Fruit fly (Drosophila melanogaster) whole organism, prepupa: Measurements from ENCODE around the gene CG18417.

Source experiments
- Blimp-1 ChIP-seq: fragments of 200-800 bp; sonication (Bioruptor generic); optimal IDR thresholded peaks from 3 replicates; lab custom pipeline; 2017; ENCODE audit warnings: missing biosample characterization, missing genetic modification characterization, mild to moderate bottlenecking, moderate library complexity, missing genetic modification reagents
- CG10631 ChIP-seq: fragments of 200-800 bp; sonication (Bioruptor generic); optimal IDR thresholded peaks from 2 replicates; lab custom pipeline; 2016; ENCODE audit warnings: missing biosample characterization, missing genetic modification characterization
- CG10669 ChIP-seq: fragments of 200-800 bp; sonication (Bioruptor generic); optimal IDR thresholded peaks from 3 replicates; lab custom pipeline; 2018; ENCODE audit warnings: missing biosample characterization, mild to moderate bottlenecking, missing genetic modification characterization, moderate library complexity
- CG16779 ChIP-seq: fragments of 200-800 bp; sonication (Bioruptor generic); optimal IDR thresholded peaks from 3 replicates; lab custom pipeline; 2017; ENCODE audit warnings: missing biosample characterization, mild to moderate bottlenecking, missing genetic modification characterization
- CG3032 ChIP-seq: fragments of 200-800 bp; optimal IDR thresholded peaks from 2 replicates; lab custom pipeline; 2019; ENCODE audit warnings: missing biosample characterization, mild to moderate bottlenecking, missing genetic modification characterization, moderate library complexity
- CG4318 ChIP-seq: fragments of 200-800 bp; sonication (Bioruptor generic); optimal IDR thresholded peaks from 3 replicates; lab custom pipeline; 2017; ENCODE audit warnings: missing biosample characterization, mild to moderate bottlenecking, missing genetic modification characterization
- CG6792 ChIP-seq: fragments of 200-800 bp; sonication (Bioruptor generic); optimal IDR thresholded peaks from 3 replicates; lab custom pipeline; 2016; ENCODE audit warnings: missing biosample characterization, missing genetic modification characterization
- CG6808 ChIP-seq: fragments of 200-800 bp; sonication (Bioruptor generic); optimal IDR thresholded peaks from 3 replicates; lab custom pipeline; 2017; ENCODE audit warnings: missing biosample characterization, missing genetic modification characterization, mild to moderate bottlenecking, moderate library complexity, missing genetic modification reagents
- CG6854 ChIP-seq: fragments of 200-800 bp; sonication (Bioruptor generic); optimal IDR thresholded peaks from 2 replicates; lab custom pipeline; 2017; ENCODE audit warnings: missing biosample characterization, mild to moderate bottlenecking, missing genetic modification characterization
- CG8319 ChIP-seq: fragments of 200-800 bp; sonication (Bioruptor generic); optimal IDR thresholded peaks from 3 replicates; lab custom pipeline; 2016; ENCODE audit warnings: missing biosample characterization, missing genetic modification characterization
- CG8632 ChIP-seq: fragments of 200-800 bp; sonication (Bioruptor generic); optimal IDR thresholded peaks from 3 replicates; lab custom pipeline; 2016; ENCODE audit warnings: missing biosample characterization, missing genetic modification characterization
- CG9139 ChIP-seq: fragments of 200-800 bp; sonication (Bioruptor generic); optimal IDR thresholded peaks from 3 replicates; lab custom pipeline; 2017; ENCODE audit warnings: missing biosample characterization, mild to moderate bottlenecking, missing genetic modification characterization
- Eip75B ChIP-seq: fragments of 200-800 bp; sonication (Bioruptor generic); optimal IDR thresholded peaks from 3 replicates; lab custom pipeline; 2016; ENCODE audit warnings: missing biosample characterization, missing genetic modification characterization
- Eip78C ChIP-seq: fragments of 200-800 bp; sonication (Bioruptor generic); peaks from one replicate; lab custom pipeline; 2016; ENCODE audit warnings: missing biosample characterization, missing genetic modification characterization
- Eip93F ChIP-seq: fragments of 200-800 bp; sonication (Bioruptor generic); optimal IDR thresholded peaks from 2 replicates; lab custom pipeline; 2016; ENCODE audit warnings: missing biosample characterization, mild to moderate bottlenecking, missing genetic modification characterization
- Ets21C ChIP-seq: fragments of 200-800 bp; sonication (Bioruptor generic); optimal IDR thresholded peaks from 3 replicates; lab custom pipeline; 2016; ENCODE audit warnings: missing biosample characterization, missing genetic modification characterization
- Ets96B ChIP-seq: fragments of 200-800 bp; optimal IDR thresholded peaks from 2 replicates; lab custom pipeline; 2019; ENCODE audit warnings: missing biosample characterization, mild to moderate bottlenecking, missing genetic modification characterization, moderate library complexity
- Gug ChIP-seq: fragments of 200-800 bp; sonication (Bioruptor generic); IDR thresholded peaks from 2 replicates; pipeline ENCODE4 v1.3.6; 2022; ENCODE audit warnings: missing biosample characterization, missing genetic modification characterization
- Hr39 ChIP-seq: fragments of 200-800 bp; sonication (Bioruptor generic); optimal IDR thresholded peaks from 2 replicates; lab custom pipeline; 2016; ENCODE audit warnings: missing biosample characterization, missing genetic modification characterization
- Lpt ChIP-seq: fragments of 200-800 bp; sonication (Bioruptor generic); optimal IDR thresholded peaks from 3 replicates; lab custom pipeline; 2016; ENCODE audit warnings: missing biosample characterization, missing genetic modification characterization
- Met ChIP-seq: fragments of 200-800 bp; sonication (Bioruptor generic); optimal IDR thresholded peaks from 3 replicates; lab custom pipeline; 2016; ENCODE audit warnings: missing biosample characterization, missing genetic modification characterization
- Smox ChIP-seq: fragments of 200-800 bp; sonication (Bioruptor generic); optimal IDR thresholded peaks from 3 replicates; lab custom pipeline; 2016; ENCODE audit warnings: missing biosample characterization, missing genetic modification characterization
- Sox14 ChIP-seq: fragments of 200-800 bp; sonication (Bioruptor generic); optimal IDR thresholded peaks from 3 replicates; lab custom pipeline; 2016; ENCODE audit warnings: missing biosample characterization, missing genetic modification characterization
- Sox15 ChIP-seq: fragments of 200-800 bp; sonication (Bioruptor generic); optimal IDR thresholded peaks from 3 replicates; lab custom pipeline; 2016; ENCODE audit warnings: missing biosample characterization, missing genetic modification characterization
- achi ChIP-seq: fragments of 200-800 bp; sonication (Bioruptor generic); optimal IDR thresholded peaks from 3 replicates; lab custom pipeline; 2016; ENCODE audit warnings: missing biosample characterization, missing genetic modification characterization
- dac ChIP-seq: fragments of 200-800 bp; sonication (Bioruptor generic); optimal IDR thresholded peaks from 2 replicates; lab custom pipeline; 2017; ENCODE audit warnings: missing biosample characterization, mild to moderate bottlenecking, missing genetic modification characterization
- dsx ChIP-seq: fragments of 200-800 bp; optimal IDR thresholded peaks from 3 replicates; lab custom pipeline; 2019; ENCODE audit warnings: missing biosample characterization, mild to moderate bottlenecking, missing genetic modification characterization, moderate library complexity; ENCODE audit not compliant: poor library complexity, severe bottlenecking
- fd85E ChIP-seq: fragments of 200-800 bp; sonication (Bioruptor generic); optimal IDR thresholded peaks from 3 replicates; lab custom pipeline; 2016; ENCODE audit warnings: missing biosample characterization, missing genetic modification characterization
- fkh ChIP-seq: fragments of 200-800 bp; sonication (Bioruptor generic); optimal IDR thresholded peaks from 3 replicates; lab custom pipeline; 2017; ENCODE audit warnings: missing biosample characterization, mild to moderate bottlenecking, missing genetic modification characterization, moderate library complexity
- net ChIP-seq: fragments of 200-800 bp; sonication (Bioruptor generic); optimal IDR thresholded peaks from 3 replicates; lab custom pipeline; 2016; ENCODE audit warnings: missing biosample characterization, missing genetic modification characterization
- spab ChIP-seq: fragments of 200-800 bp; sonication (Bioruptor generic); optimal IDR thresholded peaks from 2 replicates; lab custom pipeline; 2017; ENCODE audit warnings: missing biosample characterization, mild to moderate bottlenecking, missing genetic modification characterization, missing genetic modification reagents
- svp ChIP-seq: fragments of 200-800 bp; sonication (Bioruptor generic); peaks from one replicate; lab custom pipeline; 2016; ENCODE audit warnings: missing biosample characterization, missing genetic modification characterization
- topi ChIP-seq: fragments of 200-800 bp; sonication (Bioruptor generic); optimal IDR thresholded peaks from 3 replicates; lab custom pipeline; 2016; ENCODE audit warnings: missing biosample characterization, missing genetic modification characterization

Gene CG18417

dm6 chr3L:7440633-7441032 lies 40.8 kb downstream of the CG18417 start, which contains the start of gene sphinx2:
Gene sphinx2, minus strand, starts transcription at chr3L:7440733.
- no peak for TF ChIP-seq Blimp-1
- TF ChIP-seq fkh (GFP tag; lab: Kevin White, UChicago), result no peak
- TF ChIP-seq CG8319 (GFP tag; lab: Kevin White, UChicago), result no peak
- TF ChIP-seq Eip78C (GFP tag; lab: Kevin White, UChicago), result no peak
- no peak for TF ChIP-seq CG4318 (GFP tag; lab: Kevin White, UChicago)
- no peak for TF ChIP-seq Met (GFP tag; lab: Kevin White, UChicago)
- no peak for TF ChIP-seq dac
- TF ChIP-seq CG16779 (tag; lab: Kevin White, UChicago), result no peak
- TF ChIP-seq achi (GFP tag; lab: Kevin White, UChicago), result no peak
- TF ChIP-seq CG10631, result no peak
- TF ChIP-seq Ets96B (tag; lab: Kevin White, UChicago), result no peak
- TF ChIP-seq Sox14 (GFP tag; lab: Kevin White, UChicago), result no peak
- no peak for TF ChIP-seq net
- no peak for TF ChIP-seq CG6792
- no peak for TF ChIP-seq CG8632 (GFP tag; lab: Kevin White, UChicago)
- TF ChIP-seq Eip93F, result no peak
- no peak for TF ChIP-seq dsx (GFP tag; lab: Kevin White, UChicago)
- no peak for TF ChIP-seq CG6808 (GFP tag; lab: Kevin White, UChicago)

dm6 chr3L:7449097-7449496 lies 49.2 kb downstream of the CG18417 start:
- TF ChIP-seq Smox (no peak), Sox15 (GFP tag; lab: Kevin White, UChicago) (no peak), CG10631 (no peak), svp (GFP tag; lab: Kevin White, UChicago) (no peak), spab (GFP tag; lab: Kevin White, UChicago) (no peak), Gug (GFP tag; lab: Robert Waterston, UW) (no peak), Ets21C (GFP tag; lab: Kevin White, UChicago) (no peak), topi (GFP tag; lab: Kevin White, UChicago) (no peak), CG3032 (no peak), Eip78C (GFP tag; lab: Kevin White, UChicago) (no peak), CG16779 (tag; lab: Kevin White, UChicago) (no peak), Lpt (GFP tag; lab: Kevin White, UChicago) (no peak), CG6792 (no peak), CG10669 (no peak), fd85E (no peak), CG6854 (GFP tag; lab: Kevin White, UChicago) (no peak)

dm6 chr3L:7450553-7450952 lies 50.7 kb downstream of the CG18417 start, which contains the start of gene CG33278:
Gene CG33278, plus strand, starts transcription at chr3L:7450853.
- TF ChIP-seq Hr39 (GFP tag; lab: Kevin White, UChicago) (no peak), Eip75B (GFP tag; lab: Kevin White, UChicago) (no peak), CG9139 (no peak)
- TF ChIP-seq, all 60 proteins: peak for 0
